Fruit fly (Drosophila melanogaster): ENCODE results near the gene CG32700.

CG32700 gene

dm6 chrX:9554346-9554808, 3.7 kb upstream of the CG32700 start, which contains the start of gene RpS28b (continued):
- TF ChIP-seq Lpt (GFP tag; optimal IDR thresholded peaks at IDR 0.05), result peak; percentile 5
- TF ChIP-seq CG6808 (GFP tag; optimal IDR thresholded peaks at IDR 0.05), result peak; percentile 75
- TF ChIP-seq CG32006 (GFP tag; optimal IDR thresholded peaks at IDR 0.05), result peak; percentile 47
- TF ChIP-seq CG8319 (GFP tag; optimal IDR thresholded peaks at IDR 0.05), result peak; percentile 74
- peak; percentile 61 for TF ChIP-seq dac (GFP tag; optimal IDR thresholded peaks at IDR 0.05)
- TF ChIP-seq lz (GFP tag; optimal IDR thresholded peaks at IDR 0.05), result peak; percentile 89
- TF ChIP-seq Met (GFP tag; optimal IDR thresholded peaks at IDR 0.05), result peak; percentile 79
- peak; percentile 89 for TF ChIP-seq topi (GFP tag; optimal IDR thresholded peaks at IDR 0.05)

DNA sequence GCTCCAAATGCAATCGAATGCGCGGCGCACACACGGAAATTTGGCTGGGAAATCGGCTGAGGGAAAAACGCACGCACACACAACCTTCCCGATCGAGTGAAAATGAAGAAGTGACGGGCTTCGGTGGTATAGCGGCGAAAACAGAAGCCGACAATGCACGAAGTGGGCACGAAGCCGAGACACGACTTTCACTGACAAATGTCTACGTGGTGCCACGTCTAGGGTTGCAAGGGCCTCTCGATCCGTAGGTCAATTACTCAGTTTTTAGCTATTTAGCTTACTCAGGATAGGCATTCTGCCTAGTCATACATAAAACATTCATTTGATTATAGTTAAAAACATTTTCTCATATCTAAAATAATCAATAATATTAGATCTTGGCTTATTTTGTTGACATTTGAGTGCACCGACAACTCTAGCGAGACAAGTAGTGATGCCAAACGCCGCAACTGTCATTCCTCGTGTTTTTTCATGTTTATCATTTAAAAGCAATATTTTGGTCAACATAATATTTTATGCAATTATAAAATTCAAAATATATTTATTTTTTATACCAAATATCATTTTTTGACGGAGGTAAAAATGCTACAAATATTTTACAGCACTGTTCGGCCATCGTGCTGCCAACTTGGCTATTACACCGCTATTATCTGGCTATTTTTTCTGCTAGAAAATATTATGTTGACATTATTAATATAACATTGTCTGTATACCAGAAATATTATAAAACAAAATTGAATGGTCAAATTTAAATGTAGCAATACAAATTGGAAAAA, 3.1 kb upstream of the CG32700 start:
- TF ChIP-seq CG1621 (tag; optimal IDR thresholded peaks at IDR 0.05) (peak; percentile 83), Hr39 (GFP tag; optimal IDR thresholded peaks at IDR 0.05) (peak; percentile 83), CG15336 (GFP tag; IDR thresholded peaks at IDR 0.05) (peak; percentile 91), dac (GFP tag; optimal IDR thresholded peaks at IDR 0.05) (peak; percentile 84), CG6854 (GFP tag; optimal IDR thresholded peaks at IDR 0.05) (peak; percentile 82), CG11762 (GFP tag; optimal IDR thresholded peaks at IDR 0.05; ENCODE audit: insufficient read depth) (peak; percentile 80), net (GFP tag; optimal IDR thresholded peaks at IDR 0.05) (peak; percentile 90), CG31627 (GFP tag; optimal IDR thresholded peaks at IDR 0.05) (peak; percentile 87), Smox (GFP tag; optimal IDR thresholded peaks at IDR 0.05) (peak; percentile 92), CG7368 (GFP tag; optimal IDR thresholded peaks at IDR 0.05) (peak; percentile 85), CG8632 (GFP tag; optimal IDR thresholded peaks at IDR 0.05) (peak; percentile 91), CG9139 (GFP tag; optimal IDR thresholded peaks at IDR 0.05) (peak; percentile 75), CG6808 (GFP tag; optimal IDR thresholded peaks at IDR 0.05) (peak; percentile 90), acj6 (GFP tag; optimal IDR thresholded peaks at IDR 0.05) (peak; percentile 90), Gug (GFP tag; IDR thresholded peaks at IDR 0.05) (peak; percentile 83), CG32006 (GFP tag; optimal IDR thresholded peaks at IDR 0.05) (peak; percentile 87), spab (GFP tag; optimal IDR thresholded peaks at IDR 0.05) (peak; percentile 81), Lpt (GFP tag; optimal IDR thresholded peaks at IDR 0.05) (peak; percentile 70), fd85E (GFP tag; optimal IDR thresholded peaks at IDR 0.05) (peak; percentile 68), ss (GFP tag; optimal IDR thresholded peaks at IDR 0.05) (peak; percentile 82 to 84), Sox14 (GFP tag; optimal IDR thresholded peaks at IDR 0.05) (peak; percentile 89), salr (GFP tag; optimal IDR thresholded peaks at IDR 0.05) (peak; percentile 60 to 74), achi (GFP tag; optimal IDR thresholded peaks at IDR 0.05) (peak; percentile 100), Hr38 (GFP tag; optimal IDR thresholded peaks at IDR 0.05) (no peak), CG6792 (GFP tag; optimal IDR thresholded peaks at IDR 0.05) (peak; percentile 90), CG10669 (GFP tag; optimal IDR thresholded peaks at IDR 0.05) (peak; percentile 84), Blimp-1 (GFP tag; optimal IDR thresholded peaks at IDR 0.05) (peak; percentile 92), Eip93F (GFP tag; optimal IDR thresholded peaks at IDR 0.05) (peak; percentile 86), Sox15 (GFP tag; optimal IDR thresholded peaks at IDR 0.05) (peak; percentile 80), Met (GFP tag; optimal IDR thresholded peaks at IDR 0.05) (peak; percentile 90), Ets96B (tag; optimal IDR thresholded peaks at IDR 0.05) (peak; percentile 88), CG3919 (GFP tag; optimal IDR thresholded peaks at IDR 0.05) (peak; percentile 88), CG8319 (GFP tag; optimal IDR thresholded peaks at IDR 0.05) (peak; percentile 78), Ets21C (GFP tag; optimal IDR thresholded peaks at IDR 0.05) (peak; percentile 69), fkh (GFP tag; optimal IDR thresholded peaks at IDR 0.05) (peak; percentile 75), CG10631 (GFP tag; optimal IDR thresholded peaks at IDR 0.05) (peak; percentile 86), CG3032 (tag; optimal IDR thresholded peaks at IDR 0.05) (peak; percentile 85), CG6163 (GFP tag; IDR thresholded peaks at IDR 0.05) (peak; percentile 95), CG11294 (GFP tag; IDR thresholded peaks at IDR 0.05) (peak; percentile 77), Eip75B (GFP tag; optimal IDR thresholded peaks at IDR 0.05) (peak; percentile 88), Sox102F (GFP tag; optimal IDR thresholded peaks at IDR 0.05) (peak; percentile 90), CG6276 (GFP tag; optimal IDR thresholded peaks at IDR 0.05) (peak; percentile 80), eg (GFP tag; IDR thresholded peaks at IDR 0.05) (peak; percentile 91), Eip78C (GFP tag) (peak; percentile 94), svp (GFP tag) (peak; percentile 96)
